Fruit fly (Drosophila melanogaster): ENCODE results near the gene CG42526.

CG42526 gene

dm6 chr3L:9398435-9398981 is 36.7 kb downstream of the CG42526 start:
- TF ChIP-seq gfzf (GFP tag; optimal IDR thresholded peaks at IDR 0.05), result no peak
- no peak for TF ChIP-seq Six4 (GFP tag; optimal IDR thresholded peaks at IDR 0.05)
- no peak for TF ChIP-seq chinmo (GFP tag; IDR thresholded peaks at IDR 0.05; ENCODE audit: partially characterized antibody)
- no peak for TF ChIP-seq CG4360 (GFP tag; IDR thresholded peaks at IDR 0.05)
- peak; percentile 6 for TF ChIP-seq CG9727 (GFP tag; optimal IDR thresholded peaks at IDR 0.05)
- no peak for TF ChIP-seq CG7372 (GFP tag; IDR thresholded peaks at IDR 0.05)
- no peak for TF ChIP-seq GATAe (GFP tag; conservative IDR thresholded peaks at IDR 0.05)
- TF ChIP-seq Dfd (GFP tag; optimal IDR thresholded peaks at IDR 0.05), result no peak
- no peak for TF ChIP-seq CG6683 (GFP tag; optimal IDR thresholded peaks at IDR 0.05)
- TF ChIP-seq CG7556 (GFP tag; optimal IDR thresholded peaks at IDR 0.05), result no peak
- no peak for TF ChIP-seq CG12299 (tag; optimal IDR thresholded peaks at IDR 0.05)
- TF ChIP-seq z (GFP tag; IDR thresholded peaks at IDR 0.05), result no peak
- TF ChIP-seq HLH3B (GFP tag; IDR thresholded peaks at IDR 0.05), result no peak
- TF ChIP-seq CG6654 (GFP tag; optimal IDR thresholded peaks at IDR 0.05), result no peak
- no peak for TF ChIP-seq Jarid2 (GFP tag; optimal IDR thresholded peaks at IDR 0.05)
- TF ChIP-seq CG6689 (GFP tag; IDR thresholded peaks at IDR 0.05), result no peak
- TF ChIP-seq gce (GFP tag; IDR thresholded peaks at IDR 0.05), result no peak
- TF ChIP-seq ci (GFP tag; IDR thresholded peaks at IDR 0.05), result peak; percentile 54; the same call in 2 of the 3 replicates
- peak; percentile 18 for TF ChIP-seq CG5180 (GFP tag; optimal IDR thresholded peaks at IDR 0.05)
- no peak for TF ChIP-seq zf30C (GFP tag; optimal IDR thresholded peaks at IDR 0.05)
- TF ChIP-seq wor (GFP tag; IDR thresholded peaks at IDR 0.05), result no peak
- peak; percentile 30 for TF ChIP-seq sug (tag; optimal IDR thresholded peaks at IDR 0.05)
- no peak for TF ChIP-seq CG8281 (tag; optimal IDR thresholded peaks at IDR 0.05)
- TF ChIP-seq gro (GFP tag; optimal IDR thresholded peaks at IDR 0.05), result no peak
- peak; percentile 0 for TF ChIP-seq CG18262 (tag; optimal IDR thresholded peaks at IDR 0.05)
- TF ChIP-seq CG4424 (GFP tag; optimal IDR thresholded peaks at IDR 0.05), result peak; percentile 25
- TF ChIP-seq dmrt99B (tag; optimal IDR thresholded peaks at IDR 0.05), result peak; percentile 9
- no peak for TF ChIP-seq sna (GFP tag; IDR thresholded peaks at IDR 0.05; ENCODE audit: partially characterized antibody)
- TF ChIP-seq CG12219 (GFP tag; optimal IDR thresholded peaks at IDR 0.05), result no peak
- no peak for TF ChIP-seq CG8478 (optimal IDR thresholded peaks at IDR 0.05)
- TF ChIP-seq CG11398 (GFP tag; optimal IDR thresholded peaks at IDR 0.05), result no peak
- TF ChIP-seq trem (tag; optimal IDR thresholded peaks at IDR 0.05), result no peak
- no peak for TF ChIP-seq CG31388 (GFP tag; optimal IDR thresholded peaks at IDR 0.05)
- no peak for TF ChIP-seq pzg (GFP tag; optimal IDR thresholded peaks at IDR 0.05)
- peak; percentile 85 for TF ChIP-seq D19A (tag; optimal IDR thresholded peaks at IDR 0.05)
- 0 out of 3 replicates have a peak, but pooled peaks have one; percentile 41 for TF ChIP-seq H15 (GFP tag; IDR thresholded peaks at IDR 0.05)
- peak; percentile 15 for TF ChIP-seq bcd (GFP tag; optimal IDR thresholded peaks at IDR 0.05)
- TF ChIP-seq btn (GFP tag; optimal IDR thresholded peaks at IDR 0.05), result no peak
- 0 out of 2 replicates have a peak, but pooled peaks have one; percentile 8 for TF ChIP-seq CG14441 (GFP tag; IDR thresholded peaks at IDR 0.05)
- no peak for TF ChIP-seq CG33557 (GFP tag; optimal IDR thresholded peaks at IDR 0.05)
- TF ChIP-seq nom (GFP tag; optimal IDR thresholded peaks at IDR 0.05), result no peak
- peak; percentile 69 for TF ChIP-seq crol (GFP tag; IDR thresholded peaks at IDR 0.05)
- TF ChIP-seq Gug (GFP tag; IDR thresholded peaks at IDR 0.05), result 0 out of 4 replicates have a peak, but pooled peaks have one; percentile 18
- TF ChIP-seq Bteb2 (GFP tag; optimal IDR thresholded peaks at IDR 0.05), result no peak
- TF ChIP-seq Meics (GFP tag; optimal IDR thresholded peaks at IDR 0.05), result no peak
- no peak for TF ChIP-seq ranshi (GFP tag; IDR thresholded peaks at IDR 0.05)
- no peak for TF ChIP-seq Stat92E (GFP tag; optimal IDR thresholded peaks at IDR 0.05)
- TF ChIP-seq CG15514 (GFP tag; optimal IDR thresholded peaks at IDR 0.05), result no peak
- TF ChIP-seq NK7.1 (GFP tag; optimal IDR thresholded peaks at IDR 0.05), result no peak
- TF ChIP-seq CG16779 (GFP tag; IDR thresholded peaks at IDR 0.05), result 0 out of 2 replicates have a peak, but pooled peaks have one; percentile 20
- no peak for TF ChIP-seq Hr3 (GFP tag; optimal IDR thresholded peaks at IDR 0.05)
